Worm (Caenorhabditis elegans): ENCODE measurements around the gene pept-2.
A peak's percentile ranks its signal among the peaks of the same experiment; 100 is the strongest.

DNA sequence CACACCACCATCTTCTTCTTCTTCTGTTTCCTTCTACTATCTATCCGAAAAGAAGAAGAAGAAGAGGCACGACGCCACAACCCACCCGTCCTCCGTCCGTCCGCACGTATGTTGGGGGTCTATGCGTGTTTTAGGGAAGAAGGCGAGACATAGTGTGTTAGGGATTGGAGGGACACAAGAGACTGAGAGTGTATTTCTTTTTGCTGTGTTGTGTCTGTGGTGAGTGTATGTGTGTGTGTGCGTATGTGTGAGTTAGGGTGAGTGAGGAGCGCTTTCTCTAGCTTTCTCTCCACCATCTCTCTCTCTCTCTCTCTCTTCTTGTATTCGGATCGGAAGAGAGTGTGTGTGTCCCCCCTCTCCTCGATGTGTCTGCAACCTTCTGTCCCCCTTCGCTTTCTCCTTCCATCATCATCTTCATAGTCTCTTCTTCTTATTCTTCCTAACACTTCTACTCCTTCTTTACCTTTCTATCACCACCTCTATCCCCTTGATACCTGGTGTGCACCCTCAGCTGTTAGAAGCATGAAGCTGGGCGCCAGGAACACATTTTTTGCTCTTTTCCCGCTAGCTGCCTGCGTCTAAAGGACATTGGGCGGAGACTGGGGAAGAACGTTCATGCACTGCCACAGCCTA lies 31.3 kb downstream of the pept-2 start:
- TF ChIP-seq fkh-10 (GFP tag; optimal IDR thresholded peaks at IDR 0.05): peak; percentile 49
- TF ChIP-seq mml-1 (tag; optimal IDR thresholded peaks at IDR 0.05): no peak
- no peak for TF ChIP-seq nhr-77 (tag; optimal IDR thresholded peaks at IDR 0.05)
- TF ChIP-seq elt-3 (tag; optimal IDR thresholded peaks at IDR 0.05): no peak
- peak; percentile 77 for TF ChIP-seq elt-2 (tag; optimal IDR thresholded peaks at IDR 0.05)
- TF ChIP-seq ztf-4 (tag; optimal IDR thresholded peaks at IDR 0.05): no peak
- TF ChIP-seq ZK546.5 (tag; optimal IDR thresholded peaks at IDR 0.05): no peak
- peak; percentile 93 for TF ChIP-seq nhr-25 (tag; optimal IDR thresholded peaks at IDR 0.05)
- peak; percentile 88 for TF ChIP-seq pha-4 (tag; optimal IDR thresholded peaks at IDR 0.05)
- TF ChIP-seq unc-39 (tag; optimal IDR thresholded peaks at IDR 0.05): no peak
- TF ChIP-seq daf-12 (tag; optimal IDR thresholded peaks at IDR 0.05): no peak
- no peak for TF ChIP-seq ztf-11 (tag; optimal IDR thresholded peaks at IDR 0.05)

Measured in whole organism, L3 larva.